Worm (Caenorhabditis elegans): ENCODE measurements around the gene B0250.7.

DNA sequence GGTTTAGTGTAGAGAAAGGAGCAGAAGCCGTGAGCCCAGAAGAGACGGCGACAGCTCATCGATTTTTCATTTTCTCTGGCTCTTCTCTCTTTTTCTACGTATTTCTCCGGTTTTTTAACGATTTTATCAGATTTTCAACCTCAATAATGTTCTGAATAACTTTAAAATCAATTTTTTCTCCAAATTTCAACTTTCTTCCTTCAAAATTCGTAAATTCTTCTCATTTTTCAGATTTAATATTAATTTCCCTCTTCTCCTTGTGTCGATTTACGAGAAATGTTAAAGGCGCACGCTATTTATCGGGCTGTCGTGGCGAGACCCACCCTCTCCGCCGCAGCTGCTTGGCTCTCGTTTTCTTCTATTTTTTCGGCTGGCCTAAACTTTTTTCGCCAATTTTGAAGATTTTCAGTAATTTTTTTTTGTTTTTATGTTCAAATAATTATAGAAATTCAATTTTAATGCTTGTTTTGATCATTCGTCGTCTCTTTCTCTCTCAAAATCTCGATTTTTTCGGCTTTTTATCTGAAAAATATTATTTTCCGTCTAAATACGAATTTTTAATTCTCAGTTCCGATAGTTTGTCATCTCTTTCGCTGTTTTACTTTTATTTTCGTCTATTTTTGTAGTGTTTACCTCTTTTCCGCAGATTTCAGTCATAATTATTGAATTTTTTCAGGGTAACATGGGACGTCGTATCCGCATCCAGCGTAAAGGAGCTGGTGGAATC, 3.3 kb upstream of the B0250.7 start, which contains the start of the genes calf-1 and rpl-2:
- TF ChIP-seq sea-1 (GFP tag; conservative IDR thresholded peaks at IDR 0.05) (no peak), ceh-13 (GFP tag; optimal IDR thresholded peaks at IDR 0.05) (no peak), ama-1 (optimal IDR thresholded peaks at IDR 0.05) (no peak), hnd-1 (tag; optimal IDR thresholded peaks at IDR 0.05) (no peak), scrt-1 (GFP tag; IDR thresholded peaks at IDR 0.05) (no peak), tbx-11 (GFP tag; IDR thresholded peaks at IDR 0.05) (no peak), B0310.2 (tag; optimal IDR thresholded peaks at IDR 0.05) (no peak), aly-1 (tag; optimal IDR thresholded peaks at IDR 0.05) (no peak)
